Fruit fly (Drosophila melanogaster): Measurements from ENCODE around the gene Ipp.
A peak's percentile ranks its signal among the peaks of the same experiment; 100 is the strongest.

Gene Ipp

DNA sequence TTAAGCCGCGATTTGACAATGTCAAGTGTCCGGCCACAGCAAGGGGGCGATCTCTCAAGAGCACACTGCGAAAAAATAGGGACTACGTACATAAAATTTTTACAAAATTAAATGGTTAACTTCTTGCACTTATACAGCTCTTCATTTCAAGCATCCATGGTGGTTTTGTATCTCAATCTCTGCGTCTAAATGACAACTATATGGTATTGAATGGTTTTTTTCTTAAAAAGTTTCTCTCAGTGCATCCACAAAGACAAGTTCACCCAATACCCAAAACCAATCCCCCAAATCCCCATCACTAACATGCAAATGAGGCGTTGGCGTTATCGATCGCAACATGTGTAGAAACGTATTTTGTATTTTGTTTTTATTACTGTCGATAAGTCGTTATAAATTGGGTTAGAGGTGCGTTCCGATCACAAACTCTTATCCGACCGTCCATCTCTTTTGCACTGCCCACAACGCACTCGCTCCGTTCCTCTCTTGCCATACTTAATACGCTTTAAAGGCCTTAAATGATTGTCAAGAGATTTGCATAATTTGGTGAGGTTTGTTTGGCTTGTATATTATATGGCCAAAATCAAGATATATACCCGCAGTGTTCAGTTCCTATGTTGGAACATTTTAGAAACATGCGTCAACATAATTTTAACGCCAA lies 43.7 kb upstream of the Ipp start (continued):
- TF ChIP-seq CG34422 (GFP tag; IDR thresholded peaks at IDR 0.05) (peak; percentile 78; the same call in 2 of the 3 replicates), ac (GFP tag; optimal IDR thresholded peaks at IDR 0.05) (no peak), CG7372 (GFP tag; IDR thresholded peaks at IDR 0.05) (peak; percentile 65), CG14014 (GFP tag; IDR thresholded peaks at IDR 0.05) (peak; percentile 77), cad (GFP tag; optimal IDR thresholded peaks at IDR 0.05) (no peak), Poxn (GFP tag; IDR thresholded peaks at IDR 0.05) (no peak), fru (optimal IDR thresholded peaks at IDR 0.05) (no peak), CG30431 (GFP tag; optimal IDR thresholded peaks at IDR 0.05) (peak; percentile 18), CG2875 (GFP tag; optimal IDR thresholded peaks at IDR 0.05) (peak; percentile 55), CG6254 (GFP tag; optimal IDR thresholded peaks at IDR 0.05) (peak; percentile 52), br (optimal IDR thresholded peaks at IDR 0.05) (no peak), lilli (GFP tag; optimal IDR thresholded peaks at IDR 0.05) (peak; percentile 66), CG7963 (GFP tag; IDR thresholded peaks at IDR 0.05; ENCODE audit: partially characterized antibody) (no peak), HHEX (GFP tag; optimal IDR thresholded peaks at IDR 0.05) (peak; percentile 67), ems (GFP tag; optimal IDR thresholded peaks at IDR 0.05) (peak; percentile 84), Hr78 (GFP tag; optimal IDR thresholded peaks at IDR 0.05) (peak in 1 of 2 experiments; percentile 50), emc (GFP tag; optimal IDR thresholded peaks at IDR 0.05) (no peak), eve (GFP tag; optimal IDR thresholded peaks at IDR 0.05) (peak in 1 of 2 experiments; percentile 79), CG10267 (tag; optimal IDR thresholded peaks at IDR 0.05) (peak; percentile 67), CG6813 (GFP tag; optimal IDR thresholded peaks at IDR 0.05) (peak; percentile 36), CG16815 (GFP tag; optimal IDR thresholded peaks at IDR 0.05) (peak; percentile 27), Max (GFP tag; optimal IDR thresholded peaks at IDR 0.05) (peak; percentile 32), CG9215 (GFP tag; IDR thresholded peaks at IDR 0.05) (peak; percentile 48; the same call in 1 of the 2 replicates), CG18262 (tag; optimal IDR thresholded peaks at IDR 0.05) (peak; percentile 81), en (GFP tag; optimal IDR thresholded peaks at IDR 0.05) (peak; percentile 74), kah (GFP tag; optimal IDR thresholded peaks at IDR 0.05) (peak; percentile 46), Vsx1 (GFP tag; optimal IDR thresholded peaks at IDR 0.05) (peak; percentile 60), Aef1 (GFP tag; IDR thresholded peaks at IDR 0.05) (peak; percentile 68), CG8765 (GFP tag; IDR thresholded peaks at IDR 0.05) (peak; percentile 59), Lpt (GFP tag; optimal IDR thresholded peaks at IDR 0.05) (no peak), CG30020 (tag; optimal IDR thresholded peaks at IDR 0.05) (no peak), seq (GFP tag; IDR thresholded peaks at IDR 0.05) (peak; percentile 61), CG7357 (GFP tag; IDR thresholded peaks at IDR 0.05) (peak; percentile 73), pum (GFP tag; optimal IDR thresholded peaks at IDR 0.05) (peak; percentile 81), E2f2 (GFP tag; IDR thresholded peaks at IDR 0.05) (peak; percentile 52), unc-4 (GFP tag; IDR thresholded peaks at IDR 0.05; ENCODE audit: partially characterized antibody) (no peak), so (GFP tag; IDR thresholded peaks at IDR 0.05) (peak; percentile 77; the same call in 2 of the 3 replicates), knrl (GFP tag; IDR thresholded peaks at IDR 0.05; ENCODE audit: partially characterized antibody) (no peak), Fer2 (tag; optimal IDR thresholded peaks at IDR 0.05) (peak; percentile 40), CG3281 (GFP tag; optimal IDR thresholded peaks at IDR 0.05) (peak; percentile 74), hb (GFP tag; IDR thresholded peaks at IDR 0.05; ENCODE audit: partially characterized antibody) (no peak), CG30403 (GFP tag; optimal IDR thresholded peaks at IDR 0.05) (peak; percentile 80), CG2889 (GFP tag; IDR thresholded peaks at IDR 0.05) (no peak), mirr (GFP tag; optimal IDR thresholded peaks at IDR 0.05) (no peak), CG17829 (tag; optimal IDR thresholded peaks at IDR 0.05) (peak; percentile 81), D19B (GFP tag; optimal IDR thresholded peaks at IDR 0.05) (peak; percentile 48), nerfin-2 (GFP tag; IDR thresholded peaks at IDR 0.05; ENCODE audit: partially characterized antibody) (no peak), chm (GFP tag; IDR thresholded peaks at IDR 0.05) (peak; percentile 85), ERR (GFP tag; optimal IDR thresholded peaks at IDR 0.05) (peak; percentile 22), tin (GFP tag; optimal IDR thresholded peaks at IDR 0.05) (peak; percentile 80), CG31441 (GFP tag; IDR thresholded peaks at IDR 0.05) (peak; percentile 83)
